Worm (Caenorhabditis elegans): Measurements from ENCODE around the gene T22G5.1.

ce11 chrV:13848379-13848778 lies 28.2 kb upstream of the T22G5.1 start, which contains the start of gene srx-133:
- TF ChIP-seq lsy-2 (tag; optimal IDR thresholded peaks at IDR 0.05), result no peak
- no peak for TF ChIP-seq nhr-77 (tag; optimal IDR thresholded peaks at IDR 0.05)
- TF ChIP-seq sptf-1 (tag; optimal IDR thresholded peaks at IDR 0.05), result no peak
- TF ChIP-seq ama-1 (optimal IDR thresholded peaks at IDR 0.05), result no peak
- no peak for TF ChIP-seq fos-1 (tag; optimal IDR thresholded peaks at IDR 0.05)
- no peak for TF ChIP-seq C16A3.4 (tag; optimal IDR thresholded peaks at IDR 0.05)
- no peak for TF ChIP-seq lin-15B (tag; optimal IDR thresholded peaks at IDR 0.05)
- no peak for TF ChIP-seq lin-13 (GFP tag; optimal IDR thresholded peaks at IDR 0.05)
- no peak for TF ChIP-seq pqm-1 (tag; optimal IDR thresholded peaks at IDR 0.05)
- no peak for TF ChIP-seq fkh-8 (tag; optimal IDR thresholded peaks at IDR 0.05)
- no peak for TF ChIP-seq skn-1 (tag; optimal IDR thresholded peaks at IDR 0.05)
- TF ChIP-seq unc-98 (GFP tag; IDR thresholded peaks at IDR 0.05), result no peak

Measured in whole organism, L1 larva.